Worm (Caenorhabditis elegans) whole organism, L1 larva: ENCODE data around the gene del-5.
A peak's percentile ranks its signal among the peaks of the same experiment; 100 is the strongest.

ENCODE experiments used
- C04F5.9 ChIP-seq: sonication (generic microtip); optimal IDR thresholded peaks from 2 replicates; lab custom pipeline; 2016; ENCODE audit warnings: missing genetic modification characterization, missing compliant biosample characterization
- aha-1 ChIP-seq: fragments of 150-350 bp; optimal IDR thresholded peaks from 2 replicates; lab custom pipeline; 2014; ENCODE audit warnings: missing biosample characterization, missing genetic modification characterization
- alr-1 ChIP-seq: fragments of 200-800 bp; sonication (Bioruptor generic); optimal IDR thresholded peaks from 2 replicates; lab custom pipeline; 2018; ENCODE audit warnings: borderline replicate concordance, mild to moderate bottlenecking, missing genetic modification characterization, missing compliant biosample characterization
- ama-1 ChIP-seq: fragments of 150-350 bp; optimal IDR thresholded peaks from 2 replicates; lab custom pipeline; 2014
- ceh-82 ChIP-seq, 3 experiments: fragments of 150-350 bp in 1 of 3; sonication (generic microtip) in 2 of 3; optimal IDR thresholded peaks; 2 replicates each; lab custom pipeline; 2014 to 2017; ENCODE audit warnings: missing biosample characterization in 3 of 3, missing genetic modification characterization in 3 of 3
- ceh-88 ChIP-seq: fragments of 200-800 bp; sonication (Bioruptor generic); IDR thresholded peaks from 2 replicates; pipeline ENCODE4 v1.3.6; 2022; ENCODE audit warnings: missing genetic modification characterization, missing compliant biosample characterization
- ces-1 ChIP-seq: fragments of 150-350 bp; optimal IDR thresholded peaks from 2 replicates; lab custom pipeline; 2014; ENCODE audit warnings: missing biosample characterization, missing genetic modification reagents, missing genetic modification characterization
- efl-1 ChIP-seq, 4 experiments: fragments of 150-350 bp; optimal IDR thresholded peaks in 3 of 4; peaks in 1 of 4; 1 replicate in 1 of 4; 2 replicates in 3 of 4; lab custom pipeline; 2014; ENCODE audit warnings: missing biosample characterization in 2 of 4, missing genetic modification characterization in 2 of 4, missing genetic modification reagents in 2 of 4
- efl-3 ChIP-seq: fragments of 200-800 bp; sonication (Bioruptor generic); optimal IDR thresholded peaks from 2 replicates; lab custom pipeline; 2018; ENCODE audit warnings: mild to moderate bottlenecking, missing genetic modification characterization, missing compliant biosample characterization
- egl-13 ChIP-seq: sonication (generic microtip); optimal IDR thresholded peaks from 2 replicates; lab custom pipeline; 2016; ENCODE audit warnings: missing genotype, missing genetic modification reagents, missing genetic modification characterization, missing compliant biosample characterization
- elt-2 ChIP-seq: sonication (generic microtip); optimal IDR thresholded peaks from 2 replicates; lab custom pipeline; 2016; ENCODE audit warnings: missing genetic modification characterization, mild to moderate bottlenecking, inconsistent platforms, missing compliant biosample characterization, missing genetic modification reagents
- ets-5 ChIP-seq: fragments of 200-800 bp; sonication (Bioruptor generic); IDR thresholded peaks from 2 replicates; pipeline ENCODE4 v1.3.6; 2022; ENCODE audit warnings: missing genetic modification characterization, missing compliant biosample characterization
- fkh-4 ChIP-seq: sonication (generic microtip); optimal IDR thresholded peaks from 2 replicates; lab custom pipeline; 2016; ENCODE audit warnings: missing compliant biosample characterization, missing genetic modification characterization, borderline replicate concordance
- fkh-8 ChIP-seq: sonication (generic microtip); optimal IDR thresholded peaks from 2 replicates; lab custom pipeline; 2016; ENCODE audit warnings: mild to moderate bottlenecking, missing genetic modification characterization, missing compliant biosample characterization
- fos-1 ChIP-seq: fragments of 150-350 bp; optimal IDR thresholded peaks from 2 replicates; lab custom pipeline; 2014; ENCODE audit warnings: missing biosample characterization, missing genetic modification characterization
- hpl-2 ChIP-seq: fragments of 150-350 bp; optimal IDR thresholded peaks from 2 replicates; lab custom pipeline; 2014; ENCODE audit warnings: missing biosample characterization, missing genetic modification reagents, missing genetic modification characterization
- irx-1 ChIP-seq: sonication (generic microtip); optimal IDR thresholded peaks from 2 replicates; lab custom pipeline; 2016; ENCODE audit warnings: missing genetic modification characterization, missing compliant biosample characterization
- lin-14 ChIP-seq: fragments of 200-800 bp; sonication (Bioruptor generic); optimal IDR thresholded peaks from 2 replicates; lab custom pipeline; 2018; ENCODE audit warnings: mild to moderate bottlenecking, missing genetic modification characterization, moderate library complexity, missing compliant biosample characterization
- lir-3 ChIP-seq: sonication (generic microtip); optimal IDR thresholded peaks from 2 replicates; lab custom pipeline; 2016; ENCODE audit warnings: mild to moderate bottlenecking, missing genetic modification characterization, moderate library complexity, missing compliant biosample characterization; ENCODE audit not compliant: poor library complexity
- lsy-2 ChIP-seq, 2 experiments: fragments of 150-350 bp; optimal IDR thresholded peaks; 2 replicates each; lab custom pipeline; 2014; ENCODE audit warnings: missing biosample characterization in 2 of 2, missing genetic modification characterization in 2 of 2
- mdl-1 ChIP-seq, 2 experiments: fragments of 150-350 bp; optimal IDR thresholded peaks; 2 replicates each; lab custom pipeline; 2014 to 2017; ENCODE audit warnings: missing biosample characterization in 2 of 2, missing genetic modification characterization in 2 of 2, inconsistent platforms in 1 of 2
- mep-1 ChIP-seq: fragments of 150-350 bp; optimal IDR thresholded peaks from 2 replicates; lab custom pipeline; 2014; ENCODE audit warnings: missing biosample characterization, missing genetic modification characterization
- nhr-11 ChIP-seq: fragments of 150-350 bp; optimal IDR thresholded peaks from 2 replicates; lab custom pipeline; 2014; ENCODE audit warnings: missing biosample characterization, missing genetic modification characterization
- nhr-84 ChIP-seq: sonication (generic microtip); optimal IDR thresholded peaks from 2 replicates; lab custom pipeline; 2017; ENCODE audit warnings: missing biosample characterization, missing genetic modification characterization
- nhr-85 ChIP-seq: sonication (generic microtip); peaks from one replicate; lab custom pipeline; 2016; ENCODE audit warnings: missing genetic modification characterization, inconsistent platforms, missing compliant biosample characterization
- pag-3 ChIP-seq: sonication (generic microtip); optimal IDR thresholded peaks from 2 replicates; lab custom pipeline; 2017; ENCODE audit warnings: missing genetic modification characterization, mild to moderate bottlenecking, missing compliant biosample characterization, antibody characterized with exemption, borderline replicate concordance; ENCODE audit not compliant: insufficient read depth
- skn-1 ChIP-seq: fragments of 150-350 bp; optimal IDR thresholded peaks from 2 replicates; lab custom pipeline; 2014; ENCODE audit warnings: missing biosample characterization, missing genetic modification characterization
- snpc-4 ChIP-seq: fragments of 150-350 bp; optimal IDR thresholded peaks from 2 replicates; lab custom pipeline; 2014; ENCODE audit warnings: missing biosample characterization, missing genetic modification characterization
- snu-23 ChIP-seq: sonication (generic microtip); optimal IDR thresholded peaks from 2 replicates; lab custom pipeline; 2016; ENCODE audit warnings: missing genetic modification characterization, missing compliant biosample characterization
- sox-4 ChIP-seq: sonication (generic microtip); optimal IDR thresholded peaks from 2 replicates; lab custom pipeline; 2016; ENCODE audit warnings: missing genetic modification characterization, missing compliant biosample characterization
- sup-37 ChIP-seq: fragments of 200-800 bp; sonication (Bioruptor generic); optimal IDR thresholded peaks from 2 replicates; lab custom pipeline; 2018; ENCODE audit warnings: mild to moderate bottlenecking, missing genetic modification characterization, missing compliant biosample characterization
- swsn-7 ChIP-seq: sonication (generic microtip); optimal IDR thresholded peaks from 2 replicates; lab custom pipeline; 2016; ENCODE audit warnings: missing genetic modification characterization, missing compliant biosample characterization
- tlp-1 ChIP-seq: fragments of 150-350 bp; optimal IDR thresholded peaks from 2 replicates; lab custom pipeline; 2014; ENCODE audit warnings: missing biosample characterization, missing genetic modification characterization
- unc-130 ChIP-seq: fragments of 150-350 bp; optimal IDR thresholded peaks from 2 replicates; lab custom pipeline; 2017; ENCODE audit warnings: missing biosample characterization, missing genetic modification characterization, inconsistent platforms
- unc-30 ChIP-seq: sonication (generic microtip); optimal IDR thresholded peaks from 2 replicates; lab custom pipeline; 2017; ENCODE audit warnings: missing biosample characterization, missing genetic modification characterization
- unc-62 ChIP-seq: fragments of 150-350 bp; optimal IDR thresholded peaks from 2 replicates; lab custom pipeline; 2014; ENCODE audit warnings: missing biosample characterization, missing genetic modification reagents, missing genetic modification characterization
- unc-86 ChIP-seq: sonication (generic microtip); optimal IDR thresholded peaks from 2 replicates; lab custom pipeline; 2016; ENCODE audit warnings: missing genetic modification characterization, missing compliant biosample characterization
- zip-4 ChIP-seq: fragments of 200-800 bp; sonication (Bioruptor generic); optimal IDR thresholded peaks from 2 replicates; lab custom pipeline; 2018; ENCODE audit warnings: mild to moderate bottlenecking, missing genetic modification characterization, moderate library complexity, missing compliant biosample characterization
- ztf-4 ChIP-seq: fragments of 150-350 bp; optimal IDR thresholded peaks from 2 replicates; lab custom pipeline; 2014; ENCODE audit warnings: missing biosample characterization, missing genetic modification characterization

Gene del-5

DNA sequence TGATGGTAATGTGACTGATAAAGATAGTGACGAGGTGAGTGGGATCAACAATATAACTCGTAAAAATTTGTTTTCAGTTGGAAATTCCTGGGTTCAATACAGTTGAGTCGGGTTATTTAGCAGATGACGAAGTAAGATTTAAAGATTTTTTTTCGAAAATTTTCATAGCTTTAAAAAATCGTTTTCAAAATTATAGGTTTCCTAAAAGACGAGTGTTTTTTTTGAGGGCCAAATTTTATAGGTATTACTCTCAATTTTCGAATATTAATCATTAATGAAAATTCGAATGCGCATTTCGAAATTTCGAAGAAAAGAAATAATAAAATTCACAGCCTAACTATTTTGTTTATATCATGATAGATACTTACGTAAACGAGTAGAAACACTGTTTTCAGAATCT, 36.9 kb downstream of the del-5 start:
- TF ChIP-seq efl-1 (optimal IDR thresholded peaks at IDR 0.05; lab: Kevin White, UChicago) (no peak), efl-1 (GFP tag; optimal IDR thresholded peaks at IDR 0.05 in 1 of 2; lab: Kevin White, UChicago) (peak in 1 of 2 experiments; percentile 24), nhr-84 (tag; lab: Kevin White, UChicago) (no peak)

DNA sequence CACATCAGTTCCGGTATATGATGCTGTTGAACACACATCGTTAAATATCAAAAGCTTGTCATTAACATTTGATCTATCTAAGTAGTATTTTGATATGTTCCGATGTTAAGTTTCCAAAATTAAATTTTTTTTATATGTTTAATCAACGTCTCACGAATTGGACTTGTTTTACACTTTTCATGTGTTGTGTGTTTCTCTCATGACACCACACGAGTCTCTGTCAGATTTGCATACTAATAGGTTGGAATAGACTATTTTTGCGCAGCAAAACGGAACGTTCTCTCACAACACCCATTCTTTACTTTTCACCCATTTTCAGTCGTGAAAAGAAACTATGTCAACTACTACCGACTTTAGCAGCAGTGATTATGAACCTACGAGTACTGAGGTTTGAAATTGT, 37.4 kb downstream of the del-5 start, which contains the start of gene K09C8.8:
TSS of gene K09C8.8 (plus strand) at position 301 of the 400 bp plus-strand sequence.
- TF ChIP-seq fkh-8 (tag; lab: Kevin White, UChicago): no peak

DNA sequence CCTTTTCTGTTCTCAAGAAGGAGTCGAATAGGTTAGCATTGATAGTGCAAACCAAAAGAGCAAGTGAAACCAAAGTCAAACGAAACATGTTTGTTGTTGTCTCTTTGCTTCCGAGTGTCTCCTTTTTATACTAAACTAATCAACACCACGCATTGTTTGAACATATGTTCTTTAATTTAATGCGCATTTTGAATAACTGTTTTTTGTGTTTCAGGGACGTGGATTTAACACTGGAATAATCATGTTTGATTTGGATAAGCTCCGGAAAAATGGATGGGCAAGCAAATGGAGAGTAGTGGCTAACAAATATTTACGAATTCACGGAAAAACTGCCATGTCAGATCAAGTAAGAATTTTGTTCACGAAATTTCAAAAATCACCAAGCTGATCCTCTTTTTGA, 40.3 kb downstream of the del-5 start, which contains the start of gene K09C8.9:
TSS of gene K09C8.9 (minus strand) at position 101 of the 400 bp plus-strand sequence.
- TF ChIP-seq efl-3 (GFP tag; lab: Kevin White, UChicago) (no peak), C04F5.9 (tag; lab: Kevin White, UChicago) (no peak), swsn-7 (tag; lab: Kevin White, UChicago) (no peak), hpl-2 (GFP tag; lab: Kevin White, UChicago) (no peak), efl-1 (optimal IDR thresholded peaks at IDR 0.05; lab: Kevin White, UChicago) (no peak), efl-1 (GFP tag; optimal IDR thresholded peaks at IDR 0.05 in 1 of 2; lab: Kevin White, UChicago) (peak in 1 of 2 experiments; percentile 1)

DNA sequence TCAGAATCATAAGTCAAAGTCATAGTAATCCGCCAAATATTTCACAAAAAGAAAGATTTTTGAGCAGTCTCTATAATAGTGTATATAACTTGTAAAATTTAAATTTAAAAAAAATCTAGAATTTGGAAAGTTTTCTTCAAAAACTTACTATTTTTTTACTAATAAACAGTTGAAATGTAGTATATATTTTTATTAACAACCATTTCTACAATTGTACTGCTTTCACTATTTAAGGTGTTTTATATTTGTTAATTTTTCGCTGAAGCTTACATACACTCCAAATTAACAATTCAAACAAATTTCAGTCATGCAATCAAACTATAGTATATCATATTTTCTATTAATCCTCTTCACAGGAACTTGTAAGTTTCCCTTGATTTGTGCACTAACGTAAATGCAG, 41.7 kb downstream of the del-5 start, which contains the start of gene lge-1:
TSS of gene lge-1 (plus strand) at position 301 of the 400 bp plus-strand sequence.
- TF ChIP-seq sox-4 (tag; lab: Kevin White, UChicago) (no peak), ets-5 (no peak), zip-4 (GFP tag; lab: Kevin White, UChicago) (no peak), hpl-2 (GFP tag; lab: Kevin White, UChicago) (no peak)

DNA sequence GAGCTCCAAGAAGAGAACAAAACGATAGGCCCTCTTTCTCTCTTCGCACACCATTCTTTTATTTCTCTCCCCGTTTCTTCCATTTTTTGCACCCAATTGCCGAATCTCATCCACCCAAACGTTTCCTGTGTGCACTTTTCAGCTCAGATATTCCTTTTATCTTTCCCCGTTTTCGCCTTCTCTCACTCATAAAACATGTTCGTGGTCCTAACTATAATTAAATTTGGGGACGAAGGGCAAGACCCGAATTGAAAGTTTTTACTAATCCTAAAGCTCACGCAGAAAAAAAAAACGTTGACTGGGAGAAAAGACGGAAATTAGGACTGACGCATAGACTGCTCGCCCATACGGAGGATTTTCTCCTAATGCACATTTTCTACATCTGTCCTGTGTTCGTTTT, 42.5 kb downstream of the del-5 start:
- TF ChIP-seq unc-62 (GFP tag; lab: Kevin White, UChicago) (no peak), lin-14 (peak; percentile 47), mdl-1 (tag; optimal IDR thresholded peaks at IDR 0.05; lab: Kevin White, UChicago) (no peak), fkh-4 (tag; lab: Kevin White, UChicago) (no peak)

DNA sequence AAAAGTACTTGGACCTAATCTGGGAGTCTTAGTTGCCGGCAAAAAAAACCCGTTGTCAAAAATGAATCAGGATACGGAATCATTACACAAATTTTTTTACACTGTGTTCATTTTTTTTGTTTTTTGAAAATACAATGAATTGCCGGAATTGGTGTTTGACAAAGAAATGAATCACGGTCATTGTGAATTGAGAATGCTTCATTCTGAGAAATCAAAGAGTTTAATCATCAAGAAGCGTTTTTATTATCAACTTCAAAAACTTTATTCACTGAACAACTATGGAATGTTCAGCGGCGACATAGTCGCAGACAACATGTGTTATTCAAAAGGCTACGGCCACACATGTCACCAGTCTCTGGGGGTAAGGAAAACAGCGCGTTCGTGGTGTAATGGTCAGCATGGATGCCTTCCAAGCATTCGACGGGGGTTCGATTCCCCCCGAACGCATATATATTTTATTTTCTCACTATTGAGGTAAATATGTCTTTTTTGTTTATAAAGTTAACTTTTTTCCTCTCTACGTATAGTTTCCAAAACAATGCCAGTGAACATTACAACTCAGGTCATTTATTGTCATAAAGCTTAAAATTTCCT, 44.4 kb downstream of the del-5 start, which contains the start of gene nas-10:
TSS of gene nas-10 (minus strand) at position 51 of the 594 bp plus-strand sequence.
- peak; percentile 13 for TF ChIP-seq irx-1 (tag; lab: Kevin White, UChicago)
- no peak for TF ChIP-seq egl-13 (tag; lab: Kevin White, UChicago)
- no peak for TF ChIP-seq zip-4 (GFP tag; lab: Kevin White, UChicago)
- TF ChIP-seq aha-1: no peak
- no peak for TF ChIP-seq ceh-88 (GFP tag; lab: Robert Waterston, UW)
- TF ChIP-seq lsy-2 (tag; optimal IDR thresholded peaks at IDR 0.05; lab: Kevin White, UChicago): no peak
- TF ChIP-seq lir-3 (tag; lab: Kevin White, UChicago): peak; percentile 54
- TF ChIP-seq ceh-82 (tag; optimal IDR thresholded peaks at IDR 0.05; lab: Kevin White, UChicago): peak in 2 of 3 experiments; percentile 29 to 37
- no peak for TF ChIP-seq alr-1 (tag; lab: Kevin White, UChicago)
- TF ChIP-seq elt-2: peak; percentile 45
- no peak for TF ChIP-seq fos-1 (tag; lab: Kevin White, UChicago)
- peak; percentile 77 for TF ChIP-seq snu-23 (GFP tag; lab: Kevin White, UChicago)
- TF ChIP-seq pag-3 (tag; lab: Kevin White, UChicago): no peak
- TF ChIP-seq sup-37: no peak
- TF ChIP-seq swsn-7 (tag; lab: Kevin White, UChicago): peak; percentile 62
- TF ChIP-seq unc-130 (tag; lab: Kevin White, UChicago): peak; percentile 25
- no peak for TF ChIP-seq unc-30
- no peak for TF ChIP-seq ztf-4 (tag; lab: Kevin White, UChicago)
- TF ChIP-seq mdl-1 (tag; optimal IDR thresholded peaks at IDR 0.05; lab: Kevin White, UChicago): peak in 1 of 2 experiments; percentile 49
- no peak for TF ChIP-seq snpc-4 (tag; lab: Kevin White, UChicago)
- TF ChIP-seq mep-1 (tag; lab: Kevin White, UChicago): peak; percentile 54
- TF ChIP-seq unc-86 (tag; lab: Kevin White, UChicago): peak; percentile 19
- no peak for TF ChIP-seq unc-62 (GFP tag; lab: Kevin White, UChicago)
- no peak for TF ChIP-seq nhr-11 (tag; lab: Kevin White, UChicago)
- TF ChIP-seq efl-1 (optimal IDR thresholded peaks at IDR 0.05; lab: Kevin White, UChicago): peak in 1 of 2 experiments; percentile 1
- peak in 1 of 2 experiments; percentile 86 for TF ChIP-seq efl-1 (GFP tag; optimal IDR thresholded peaks at IDR 0.05 in 1 of 2; lab: Kevin White, UChicago)
- no peak for TF ChIP-seq tlp-1 (tag; lab: Kevin White, UChicago)
- TF ChIP-seq sox-4 (tag; lab: Kevin White, UChicago): no peak
- TF ChIP-seq ces-1 (GFP tag; lab: Kevin White, UChicago): no peak
- peak; percentile 76 for TF ChIP-seq nhr-85
- no peak for TF ChIP-seq ama-1 (lab: Kevin White, UChicago)
- no peak for TF ChIP-seq efl-3 (GFP tag; lab: Kevin White, UChicago)
- TF ChIP-seq skn-1: no peak
